Worm (Caenorhabditis elegans): ENCODE measurements around the gene ZC239.6.
A peak's percentile ranks its signal among the peaks of the same experiment; 100 is the strongest.

Gene ZC239.6

ce11 chrII:3240207-3240606, 30.8 kb downstream of the ZC239.6 start, which contains the start of gene C17F4.3:
TSS of gene C17F4.3 (plus strand) at chrII:3240507.
- TF ChIP-seq hmg-20 (GFP tag; IDR thresholded peaks at IDR 0.05) (no peak), atf-7 (tag; optimal IDR thresholded peaks at IDR 0.05) (no peak), lin-35 (GFP tag; optimal IDR thresholded peaks at IDR 0.05) (no peak), unc-62 (GFP tag; optimal IDR thresholded peaks at IDR 0.05) (no peak), sdz-38 (tag; optimal IDR thresholded peaks at IDR 0.05) (no peak), tbp1 (GFP tag; optimal IDR thresholded peaks at IDR 0.05) (no peak), F22D6.2 (tag; optimal IDR thresholded peaks at IDR 0.05) (no peak), F49E8.2 (tag; optimal IDR thresholded peaks at IDR 0.05; ENCODE audit: insufficient read depth) (no peak), akir-1 (GFP tag; optimal IDR thresholded peaks at IDR 0.05) (no peak), ztf-6 (GFP tag; IDR thresholded peaks at IDR 0.05) (no peak), nhr-90 (tag; optimal IDR thresholded peaks at IDR 0.05) (no peak), hmg-1.2 (GFP tag; IDR thresholded peaks at IDR 0.05) (no peak), rec-8 (tag; optimal IDR thresholded peaks at IDR 0.05) (no peak)

- TF ChIP-seq madf-6 (GFP tag; IDR thresholded peaks at IDR 0.05) (no peak), dpl-1 (GFP tag; optimal IDR thresholded peaks at IDR 0.05) (no peak), snpc-1.1 (tag; optimal IDR thresholded peaks at IDR 0.05; ENCODE audit: insufficient read depth) (no peak), ama-1 (optimal IDR thresholded peaks at IDR 0.05) (no peak), ama-1 (GFP tag; optimal IDR thresholded peaks at IDR 0.05) (no peak), nfyb-1 (GFP tag; IDR thresholded peaks at IDR 0.05) (no peak), F49E8.2 (tag; optimal IDR thresholded peaks at IDR 0.05; ENCODE audit: insufficient read depth) (no peak), nhr-120 (GFP tag; IDR thresholded peaks at IDR 0.05) (no peak), ztf-3 (GFP tag; optimal IDR thresholded peaks at IDR 0.05) (no peak), F37B4.10 (GFP tag; IDR thresholded peaks at IDR 0.05) (no peak), aptf-3 (GFP tag; IDR thresholded peaks at IDR 0.05) (no peak), T07F8.4 (tag; optimal IDR thresholded peaks at IDR 0.05) (no peak), akir-1 (GFP tag; optimal IDR thresholded peaks at IDR 0.05) (no peak), nhr-27 (tag; optimal IDR thresholded peaks at IDR 0.05) (no peak), lsy-27 (tag; optimal IDR thresholded peaks at IDR 0.05; ENCODE audit: borderline replicate concordance, insufficient read depth) (no peak), sptf-2 (GFP tag; optimal IDR thresholded peaks at IDR 0.05) (no peak), hsf-1 (GFP tag; IDR thresholded peaks at IDR 0.05) (no peak), snpc-3.4 (tag; optimal IDR thresholded peaks at IDR 0.05) (no peak), F57A8.1 (GFP tag; optimal IDR thresholded peaks at IDR 0.05) (no peak), F22D6.2 (tag; optimal IDR thresholded peaks at IDR 0.05) (no peak)
Measured at ce11 chrII:3241842-3242241, 32.4 kb downstream of the ZC239.6 start.

ce11 chrII:3244070-3244469, 34.6 kb downstream of the ZC239.6 start, which contains the start of gene C17F4.12:
TSS of gene C17F4.12 (minus strand) at chrII:3244170.
- TF ChIP-seq fkh-3 (tag; optimal IDR thresholded peaks at IDR 0.05) (no peak), F57C9.4 (tag; optimal IDR thresholded peaks at IDR 0.05) (no peak)

ce11 chrII:3244758-3245157, 35.3 kb downstream of the ZC239.6 start:
- peak; percentile 47; the same call in 1 of the 2 replicates for TF ChIP-seq Y53G8AR.9 (GFP tag; conservative IDR thresholded peaks at IDR 0.05)
- no peak for TF ChIP-seq F23B12.7 (tag; optimal IDR thresholded peaks at IDR 0.05; ENCODE audit: insufficient read depth)
- TF ChIP-seq lin-26 (GFP tag; IDR thresholded peaks at IDR 0.05), result no peak
- TF ChIP-seq nhr-80 (tag; optimal IDR thresholded peaks at IDR 0.05), result peak; percentile 74
- peak; percentile 43 for TF ChIP-seq nhr-90 (tag; optimal IDR thresholded peaks at IDR 0.05)
- no peak for TF ChIP-seq F37B4.10 (GFP tag; IDR thresholded peaks at IDR 0.05)
